Fruit fly (Drosophila melanogaster): ENCODE data around the gene CG32176.

DNA sequence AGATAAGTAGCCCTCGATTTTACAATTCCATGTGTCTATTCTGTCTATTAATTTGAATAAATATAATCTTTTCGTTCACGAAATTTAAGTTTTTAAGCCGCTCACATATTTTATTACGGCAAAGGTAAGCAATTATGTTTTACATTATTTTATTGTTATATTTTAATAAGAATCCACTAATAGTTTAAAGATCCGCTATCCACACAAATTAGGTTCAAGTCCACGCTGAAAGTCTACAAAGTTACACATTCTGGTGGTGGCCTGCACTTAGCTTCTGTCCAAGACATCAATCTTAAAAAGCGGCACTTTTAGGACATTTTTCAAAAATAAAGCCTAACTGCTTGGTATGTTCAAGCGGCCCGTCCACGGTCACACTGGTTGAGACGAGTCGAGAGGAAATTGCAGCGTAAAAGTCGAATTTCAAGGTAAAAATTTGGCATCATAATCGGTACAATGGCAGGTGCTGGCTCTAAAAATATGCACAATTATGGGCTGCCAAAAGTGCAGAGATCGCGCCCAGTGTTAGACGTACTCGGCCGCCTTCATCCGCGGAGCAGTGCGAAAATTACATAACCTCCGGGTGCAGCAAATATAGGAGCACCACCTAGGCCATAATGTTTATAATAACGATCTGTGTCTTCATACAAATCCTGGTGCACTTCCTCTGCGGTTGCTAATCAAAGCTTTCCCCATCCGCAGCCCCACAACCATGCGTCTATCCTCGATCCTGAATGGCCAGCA, 41.2 kb downstream of the CG32176 start, which contains the start of the genes UQCR-Q and CG46525:
- no peak for TF ChIP-seq svp (GFP tag)
- no peak for TF ChIP-seq CG3919 (GFP tag; optimal IDR thresholded peaks at IDR 0.05)
- no peak for TF ChIP-seq CG10631 (GFP tag; optimal IDR thresholded peaks at IDR 0.05)
- no peak for TF ChIP-seq dac (GFP tag; optimal IDR thresholded peaks at IDR 0.05)
- no peak for TF ChIP-seq Sox102F (GFP tag; optimal IDR thresholded peaks at IDR 0.05)
- no peak for TF ChIP-seq CG8632 (GFP tag; optimal IDR thresholded peaks at IDR 0.05)
- no peak for TF ChIP-seq Eip93F (GFP tag; optimal IDR thresholded peaks at IDR 0.05)
- no peak for TF ChIP-seq Smox (GFP tag; optimal IDR thresholded peaks at IDR 0.05)
- no peak for TF ChIP-seq acj6 (GFP tag; optimal IDR thresholded peaks at IDR 0.05)
- no peak for TF ChIP-seq salr (GFP tag; optimal IDR thresholded peaks at IDR 0.05)
